Worm (Caenorhabditis elegans): Measurements from ENCODE around the gene unc-7.

unc-7 gene

DNA sequence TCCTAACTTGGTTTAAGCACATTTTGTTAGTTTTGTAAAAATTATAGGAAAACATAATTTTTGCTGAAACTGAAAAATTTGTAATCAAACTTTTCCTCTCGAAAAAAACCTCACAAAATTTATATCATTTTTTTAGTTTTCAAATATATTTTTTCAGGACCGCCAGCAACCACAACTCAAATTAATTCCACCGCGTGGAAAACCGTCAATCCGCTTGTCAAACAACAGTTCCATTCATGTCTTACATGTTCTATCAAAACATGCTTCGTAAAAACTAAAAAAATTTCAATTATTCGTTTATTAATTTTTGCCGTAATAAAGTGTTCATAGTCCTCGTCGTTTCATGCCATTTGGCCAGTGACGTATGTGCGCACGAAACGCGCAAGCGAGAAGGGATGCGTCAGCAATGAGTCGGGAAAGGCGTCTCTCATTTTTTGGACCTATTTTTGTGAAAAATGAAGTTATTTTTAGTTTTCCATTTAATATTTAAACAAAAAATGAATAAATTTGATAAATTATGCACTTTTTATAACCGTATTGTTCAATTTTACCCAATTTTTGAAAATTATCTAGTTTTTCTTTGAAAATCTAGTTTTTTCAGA, 25.9 kb upstream of the unc-7 start, which contains the start of gene ucr-2.2 (continued):
- TF ChIP-seq unc-62 (GFP tag; optimal IDR thresholded peaks at IDR 0.05 in 1 of 2) (peak in 1 of 2 experiments; percentile 93), unc-62 (tag; optimal IDR thresholded peaks at IDR 0.05) (no peak), aha-1 (tag) (peak; percentile 34), ztf-7 (tag; optimal IDR thresholded peaks at IDR 0.05) (peak; percentile 87), lim-7 (GFP tag; IDR thresholded peaks at IDR 0.05) (no peak), zag-1 (tag; optimal IDR thresholded peaks at IDR 0.05) (no peak), Y105C5A.15 (GFP tag; IDR thresholded peaks at IDR 0.05) (no peak), F37D6.2 (tag; optimal IDR thresholded peaks at IDR 0.05) (peak; percentile 45), F10B5.3 (tag; optimal IDR thresholded peaks at IDR 0.05) (peak; percentile 49)

DNA sequence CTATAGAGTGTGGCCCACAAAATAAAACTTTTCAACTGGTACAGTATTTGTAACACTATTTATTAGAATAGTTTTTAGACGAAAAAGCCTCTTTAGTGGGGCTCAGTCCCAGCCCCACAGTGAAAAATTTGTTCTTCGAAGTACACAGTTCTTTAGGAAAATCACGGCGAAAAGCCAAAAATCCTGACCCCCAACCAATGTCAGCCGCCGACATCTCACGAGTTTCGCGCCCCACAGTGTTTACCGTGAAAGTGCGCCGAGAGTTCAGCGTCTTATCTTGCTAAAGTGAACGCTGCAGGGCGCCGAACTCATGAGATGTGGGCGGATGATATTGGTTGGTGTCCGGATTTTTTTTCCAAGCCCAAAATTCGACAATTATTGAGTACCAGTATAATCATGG, 23.4 kb upstream of the unc-7 start:
- TF ChIP-seq nhr-42 (GFP tag; IDR thresholded peaks at IDR 0.05), result 0 out of 2 replicates have a peak, but pooled peaks have one; percentile 64
- no peak for TF ChIP-seq lin-13 (GFP tag; optimal IDR thresholded peaks at IDR 0.05)
- TF ChIP-seq daf-16 (GFP tag; optimal IDR thresholded peaks at IDR 0.05), result no peak
- peak; percentile 37 for TF ChIP-seq daf-16 (tag; optimal IDR thresholded peaks at IDR 0.05)
- TF ChIP-seq nhr-237 (tag; optimal IDR thresholded peaks at IDR 0.05), result no peak
- TF ChIP-seq snpc-4 (tag; optimal IDR thresholded peaks at IDR 0.05), result peak; percentile 69
- 0 out of 2 replicates have a peak, but pooled peaks have one; percentile 19 for TF ChIP-seq T26A8.4 (GFP tag; IDR thresholded peaks at IDR 0.05)
- peak; percentile 4 for TF ChIP-seq dve-1 (tag; optimal IDR thresholded peaks at IDR 0.05; ENCODE audit: insufficient read depth)

DNA sequence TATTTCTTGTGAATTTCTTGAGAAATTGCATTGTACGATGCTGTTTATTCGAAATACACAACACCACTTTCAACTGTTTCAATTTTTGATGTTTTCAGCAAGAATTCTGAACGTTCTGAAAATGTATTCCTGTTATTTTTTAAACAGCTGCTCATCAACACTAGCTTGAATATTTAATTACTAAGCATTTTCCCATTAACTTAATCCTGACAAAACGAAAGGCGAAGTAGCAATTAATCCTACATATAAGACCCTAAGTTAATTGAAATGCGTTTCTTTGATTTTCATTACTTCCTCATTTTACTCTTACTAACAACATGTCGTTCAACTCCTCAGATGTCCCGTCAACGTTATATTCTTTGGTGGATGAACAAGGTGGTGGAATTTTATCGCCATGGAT, 20.9 kb upstream of the unc-7 start, which contains the start of gene ocr-3:
Gene ocr-3 (plus strand): TSS at position 301 of the 400 bp plus-strand sequence.
- TF ChIP-seq zip-11 (GFP tag; IDR thresholded peaks at IDR 0.05) (no peak), Y105C5A.15 (GFP tag; IDR thresholded peaks at IDR 0.05) (no peak), hif-1 (tag; optimal IDR thresholded peaks at IDR 0.05) (no peak), dve-1 (tag; optimal IDR thresholded peaks at IDR 0.05; ENCODE audit: insufficient read depth) (no peak), pha-4 (GFP tag; IDR thresholded peaks at IDR 0.05) (no peak), pha-4 (tag; optimal IDR thresholded peaks at IDR 0.05) (no peak), daf-12 (tag; optimal IDR thresholded peaks at IDR 0.05) (no peak), dmd-6 (GFP tag; IDR thresholded peaks at IDR 0.05) (no peak), D1046.2 (GFP tag; IDR thresholded peaks at IDR 0.05) (no peak), nhr-25 (tag; optimal IDR thresholded peaks at IDR 0.05; ENCODE audit: borderline replicate concordance, insufficient read depth) (no peak), F37D6.2 (tag; optimal IDR thresholded peaks at IDR 0.05) (no peak), lin-29 (GFP tag; IDR thresholded peaks at IDR 0.05) (no peak), nhr-10 (tag; optimal IDR thresholded peaks at IDR 0.05) (no peak), daf-16 (GFP tag; optimal IDR thresholded peaks at IDR 0.05) (no peak), daf-16 (tag; optimal IDR thresholded peaks at IDR 0.05) (no peak), hlh-30 (tag; optimal IDR thresholded peaks at IDR 0.05; ENCODE audit: insufficient read depth) (no peak), ceh-28 (tag; optimal IDR thresholded peaks at IDR 0.05) (no peak), madf-5 (GFP tag; IDR thresholded peaks at IDR 0.05) (no peak), tag-97 (GFP tag; IDR thresholded peaks at IDR 0.05) (no peak), zfp-3 (GFP tag; conservative IDR thresholded peaks at IDR 0.05) (no peak)

DNA sequence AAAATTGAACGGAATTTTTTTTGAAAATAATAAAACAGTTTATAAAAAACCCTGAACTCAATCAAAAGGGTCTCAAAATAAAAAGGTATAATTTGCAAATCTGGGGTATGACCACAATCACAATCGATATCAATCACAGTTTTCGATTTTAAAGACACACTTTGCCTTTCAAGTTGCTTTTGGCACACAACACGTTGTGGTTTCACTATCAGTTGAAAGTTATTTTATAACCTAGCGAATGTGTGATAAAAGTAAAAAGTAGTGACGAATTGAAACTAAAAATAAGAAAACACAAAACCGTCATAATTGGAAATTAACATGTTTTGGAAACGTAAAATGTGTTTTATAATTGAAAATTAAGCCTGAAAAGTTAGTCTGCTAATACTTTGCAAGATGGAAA, 20.2 kb upstream of the unc-7 start:
- TF ChIP-seq nhr-41 (GFP tag; IDR thresholded peaks at IDR 0.05) (no peak), nhr-77 (tag; optimal IDR thresholded peaks at IDR 0.05) (peak; percentile 62), php-3 (GFP tag; IDR thresholded peaks at IDR 0.05) (peak; percentile 68), dmd-9 (GFP tag; IDR thresholded peaks at IDR 0.05) (no peak), ceh-44 (GFP tag; IDR thresholded peaks at IDR 0.05) (no peak), ztf-7 (tag; optimal IDR thresholded peaks at IDR 0.05) (no peak), F44E2.7 (GFP tag; IDR thresholded peaks at IDR 0.05) (no peak), aha-1 (tag) (no peak), nhr-42 (GFP tag; IDR thresholded peaks at IDR 0.05) (no peak), daf-16 (GFP tag; optimal IDR thresholded peaks at IDR 0.05) (no peak), daf-16 (tag; optimal IDR thresholded peaks at IDR 0.05) (peak; percentile 91), madf-5 (GFP tag; IDR thresholded peaks at IDR 0.05) (no peak), Y75B8A.6 (GFP tag; IDR thresholded peaks at IDR 0.05) (no peak), daf-19 (GFP tag; conservative IDR thresholded peaks at IDR 0.05) (no peak), dve-1 (tag; optimal IDR thresholded peaks at IDR 0.05; ENCODE audit: insufficient read depth) (peak; percentile 29), zfp-2 (tag; optimal IDR thresholded peaks at IDR 0.05) (no peak), pqm-1 (tag; optimal IDR thresholded peaks at IDR 0.05) (peak; percentile 67), dpl-1 (GFP tag; optimal IDR thresholded peaks at IDR 0.05) (no peak), nhr-111 (GFP tag; optimal IDR thresholded peaks at IDR 0.05) (no peak), lim-7 (GFP tag; IDR thresholded peaks at IDR 0.05) (no peak), lin-39 (tag; optimal IDR thresholded peaks at IDR 0.05) (no peak), ztf-11 (tag; optimal IDR thresholded peaks at IDR 0.05) (no peak), T26A8.4 (GFP tag; IDR thresholded peaks at IDR 0.05) (no peak)

Data from whole organism, L4 larva.